Worm (Caenorhabditis elegans): ENCODE data around the gene D1053.2.

The D1053.2 gene

ce11 chrX:11757666-11758065, 29.7 kb downstream of the D1053.2 start (continued):
- peak; percentile 86 for TF ChIP-seq mes-2 (tag; optimal IDR thresholded peaks at IDR 0.05; ENCODE audit: poor library complexity, severe bottlenecking)
- no peak; the same call in none of the 2 replicates for TF ChIP-seq T26A8.4 (GFP tag; IDR thresholded peaks at IDR 0.05)
- TF ChIP-seq F10B5.3 (tag; optimal IDR thresholded peaks at IDR 0.05) = peak; percentile 52
- TF ChIP-seq pqm-1 (tag; optimal IDR thresholded peaks at IDR 0.05) = no peak
- TF ChIP-seq F44E2.7 (GFP tag; IDR thresholded peaks at IDR 0.05) = 0 out of 2 replicates have a peak, but pooled peaks have one; percentile 60
- TF ChIP-seq tra-1 (GFP tag; IDR thresholded peaks at IDR 0.05) = peak; percentile 92
- TF ChIP-seq Y105C5A.15 (GFP tag; IDR thresholded peaks at IDR 0.05) = peak; percentile 79; the same call in 1 of the 2 replicates
- no peak for TF ChIP-seq nhr-25 (tag; optimal IDR thresholded peaks at IDR 0.05; ENCODE audit: borderline replicate concordance, insufficient read depth)
- peak; percentile 92 for TF ChIP-seq ctbp-1 (GFP tag; IDR thresholded peaks at IDR 0.05)
- peak; percentile 85 for TF ChIP-seq spr-3 (GFP tag; optimal IDR thresholded peaks at IDR 0.05)
- no peak for TF ChIP-seq F49E8.2 (tag; optimal IDR thresholded peaks at IDR 0.05; ENCODE audit: borderline replicate concordance)
- TF ChIP-seq lin-29 (GFP tag; IDR thresholded peaks at IDR 0.05) = peak; percentile 82
- TF ChIP-seq Y75B8A.6 (GFP tag; IDR thresholded peaks at IDR 0.05) = no peak
- peak; percentile 33 for TF ChIP-seq nhr-6 (tag; optimal IDR thresholded peaks at IDR 0.05)
- peak; percentile 95 for TF ChIP-seq pha-4 (GFP tag; IDR thresholded peaks at IDR 0.05)
- no peak for TF ChIP-seq pha-4 (tag; optimal IDR thresholded peaks at IDR 0.05)
- TF ChIP-seq lsy-2 (tag; optimal IDR thresholded peaks at IDR 0.05) = no peak

- no peak for TF ChIP-seq ceh-44 (GFP tag; IDR thresholded peaks at IDR 0.05)
- no peak for TF ChIP-seq ceh-82 (tag; optimal IDR thresholded peaks at IDR 0.05)
- TF ChIP-seq ceh-20 (GFP tag; IDR thresholded peaks at IDR 0.05) = no peak
- TF ChIP-seq set-16 (GFP tag; IDR thresholded peaks at IDR 0.05) = peak; percentile 32; the same call in 1 of the 2 replicates
Observed at ce11 chrX:11758809-11759208, 30.9 kb downstream of the D1053.2 start, which contains the start of gene lact-7. lact-7 (plus strand) TSS chrX:11759109.

- TF ChIP-seq unc-39 (tag; optimal IDR thresholded peaks at IDR 0.05) (no peak), aha-1 (tag) (peak; percentile 55)
Observed at ce11 chrX:11765860-11766259, 37.9 kb downstream of the D1053.2 start.

- TF ChIP-seq ZK337.2 (GFP tag; IDR thresholded peaks at IDR 0.05) (no peak), snpc-1.2 (GFP tag; IDR thresholded peaks at IDR 0.05) (no peak), zfp-2 (tag; optimal IDR thresholded peaks at IDR 0.05) (no peak), unc-62 (GFP tag; optimal IDR thresholded peaks at IDR 0.05 in 1 of 2) (peak in 1 of 2 experiments; percentile 52), unc-62 (tag; optimal IDR thresholded peaks at IDR 0.05) (no peak), cey-2 (tag; optimal IDR thresholded peaks at IDR 0.05; ENCODE audit: borderline replicate concordance, insufficient read depth) (no peak), nhr-42 (GFP tag; IDR thresholded peaks at IDR 0.05) (no peak), zag-1 (tag; optimal IDR thresholded peaks at IDR 0.05) (no peak), lsy-2 (tag; optimal IDR thresholded peaks at IDR 0.05) (no peak), lin-39 (tag; optimal IDR thresholded peaks at IDR 0.05) (no peak), spr-3 (GFP tag; optimal IDR thresholded peaks at IDR 0.05) (no peak), nhr-28 (tag; optimal IDR thresholded peaks at IDR 0.05) (no peak), Y48G9A.11 (GFP tag; IDR thresholded peaks at IDR 0.05) (no peak), set-16 (GFP tag; IDR thresholded peaks at IDR 0.05) (peak; percentile 69; the same call in 1 of the 2 replicates)
Observed at ce11 chrX:11766432-11766831, 38.5 kb downstream of the D1053.2 start.

- TF ChIP-seq ZK337.2 (GFP tag; IDR thresholded peaks at IDR 0.05) (no peak), nhr-28 (tag; optimal IDR thresholded peaks at IDR 0.05) (no peak), saeg-2 (GFP tag; IDR thresholded peaks at IDR 0.05) (no peak), tra-1 (GFP tag; IDR thresholded peaks at IDR 0.05) (no peak)
Observed at ce11 chrX:11769278-11769677, 41.3 kb downstream of the D1053.2 start, which contains the start of gene ttx-3. ttx-3 (minus strand) TSS chrX:11769378.

All from whole organism, L4 larva.